Fruit fly (Drosophila melanogaster) whole organism, embryonic: ENCODE data around the gene CG8176.

ENCODE experiments used
- Gug ChIP-seq: fragments of 200-800 bp; sonication (Bioruptor generic); IDR thresholded peaks from 4 replicates; pipeline ENCODE4 v1.3.6; 2022; ENCODE audit warnings: missing biosample characterization, missing genetic modification characterization
- HmgZ ChIP-seq: fragments of 200-800 bp; sonication (Bioruptor generic); optimal IDR thresholded peaks from 2 replicates; lab custom pipeline; 2018; ENCODE audit warnings: missing biosample characterization, mild to moderate bottlenecking, missing genetic modification characterization
- mld ChIP-seq: fragments of 200-800 bp; sonication (Bioruptor generic); IDR thresholded peaks from 3 replicates; pipeline ENCODE4 v1.3.6; 2022; ENCODE audit warnings: missing biosample characterization, missing genetic modification characterization; ENCODE audit not compliant: partially characterized antibody
- org-1 ChIP-seq: fragments of 200-800 bp; sonication (Bioruptor generic); optimal IDR thresholded peaks from 2 replicates; lab custom pipeline; 2017; ENCODE audit warnings: missing biosample characterization, missing genetic modification characterization
- run ChIP-seq: fragments of 200-800 bp; sonication (Bioruptor generic); optimal IDR thresholded peaks from 3 replicates; lab custom pipeline; 2018; ENCODE audit warnings: missing biosample characterization, mild to moderate bottlenecking, missing genetic modification characterization
- zf30C ChIP-seq: fragments of 200-800 bp; sonication (Bioruptor generic); optimal IDR thresholded peaks from 3 replicates; lab custom pipeline; 2018; ENCODE audit warnings: missing biosample characterization, mild to moderate bottlenecking, missing genetic modification characterization

- TF ChIP-seq run (tag; lab: Kevin White, UChicago) (peak; percentile 52), zf30C (GFP tag; lab: Kevin White, UChicago) (no peak), org-1 (GFP tag; lab: Kevin White, UChicago) (peak; percentile 87), HmgZ (peak; percentile 90), Gug (GFP tag; lab: Robert Waterston, UW) (peak; percentile 92), mld (no peak)
Measured at dm6 chr3R:9527907-9528842, 12.4 kb downstream of the CG8176 start.
